Worm (Caenorhabditis elegans) whole organism, L2 larva: ENCODE results near the gene Y49E10.10.

Experiments
- C34F6.9 ChIP-seq: fragments of 150-350 bp; optimal IDR thresholded peaks from 2 replicates; lab custom pipeline; 2014; ENCODE audit warnings: missing biosample characterization, missing genetic modification characterization
- F13H6.1 ChIP-seq: sonication (generic microtip); optimal IDR thresholded peaks from 2 replicates; lab custom pipeline; 2016; ENCODE audit warnings: missing genetic modification characterization, missing compliant biosample characterization
- R02D3.7 ChIP-seq: fragments of 150-350 bp; optimal IDR thresholded peaks from 2 replicates; lab custom pipeline; 2014; ENCODE audit warnings: missing biosample characterization, missing genetic modification characterization
- Y55F3AM.14 ChIP-seq: fragments of 200-800 bp; sonication (Bioruptor generic); optimal IDR thresholded peaks from 2 replicates; lab custom pipeline; 2018; ENCODE audit warnings: mild to moderate bottlenecking, missing genetic modification characterization, missing compliant biosample characterization
- ZK546.5 ChIP-seq: sonication (generic microtip); optimal IDR thresholded peaks from 2 replicates; lab custom pipeline; 2017; ENCODE audit warnings: missing biosample characterization, missing genetic modification characterization
- alr-1 ChIP-seq: fragments of 150-350 bp; optimal IDR thresholded peaks from 2 replicates; lab custom pipeline; 2014; ENCODE audit warnings: missing biosample characterization, missing genetic modification characterization
- aly-2 ChIP-seq: fragments of 150-350 bp; optimal IDR thresholded peaks from 2 replicates; lab custom pipeline; 2014; ENCODE audit warnings: missing biosample characterization, missing genetic modification characterization
- ama-1 ChIP-seq: fragments of 150-350 bp; optimal IDR thresholded peaks from 2 replicates; lab custom pipeline; 2018; ENCODE audit warnings: inconsistent platforms
- blmp-1 ChIP-seq: sonication (generic microtip); optimal IDR thresholded peaks from 2 replicates; lab custom pipeline; 2017; ENCODE audit warnings: missing genetic modification characterization, mild to moderate bottlenecking, missing compliant biosample characterization, antibody characterized with exemption, moderate library complexity; ENCODE audit not compliant: insufficient read depth
- ceh-16 ChIP-seq: fragments of 150-350 bp; optimal IDR thresholded peaks from 2 replicates; lab custom pipeline; 2014; ENCODE audit warnings: missing biosample characterization, missing genetic modification characterization
- ceh-82 ChIP-seq: fragments of 150-350 bp; optimal IDR thresholded peaks from 2 replicates; lab custom pipeline; 2014; ENCODE audit warnings: missing biosample characterization, missing genetic modification characterization
- crh-2 ChIP-seq: sonication (generic microtip); optimal IDR thresholded peaks from 2 replicates; lab custom pipeline; 2017; ENCODE audit warnings: missing biosample characterization, missing genetic modification characterization
- dmd-4 ChIP-seq: sonication (generic microtip); optimal IDR thresholded peaks from 2 replicates; lab custom pipeline; 2017; ENCODE audit warnings: missing biosample characterization, missing genetic modification characterization
- egl-27 ChIP-seq: sonication (generic microtip); optimal IDR thresholded peaks from 3 replicates; lab custom pipeline; 2017; ENCODE audit warnings: missing biosample characterization, missing genetic modification reagents, missing genetic modification characterization
- elt-1 ChIP-seq: fragments of 150-350 bp; optimal IDR thresholded peaks from 2 replicates; lab custom pipeline; 2014; ENCODE audit warnings: missing biosample characterization, missing genetic modification characterization
- elt-3 ChIP-seq: sonication (generic microtip); optimal IDR thresholded peaks from 2 replicates; lab custom pipeline; 2017; ENCODE audit warnings: missing biosample characterization, missing genetic modification characterization
- fos-1 ChIP-seq: fragments of 150-350 bp; optimal IDR thresholded peaks from 2 replicates; lab custom pipeline; 2014; ENCODE audit warnings: missing biosample characterization, missing genetic modification characterization
- gmeb-1 ChIP-seq: fragments of 150-350 bp; optimal IDR thresholded peaks from 2 replicates; lab custom pipeline; 2014; ENCODE audit warnings: missing biosample characterization, missing genetic modification characterization
- lin-11 ChIP-seq: fragments of 150-350 bp; sonication (generic microtip); optimal IDR thresholded peaks from 2 replicates; lab custom pipeline; 2014; ENCODE audit warnings: missing biosample characterization, missing genetic modification characterization, inconsistent platforms, mixed read lengths
- lin-13 ChIP-seq: fragments of 150-350 bp; optimal IDR thresholded peaks from 2 replicates; lab custom pipeline; 2014; ENCODE audit warnings: missing biosample characterization, missing genetic modification reagents, missing genetic modification characterization
- lin-39 ChIP-seq: fragments of 150-350 bp; optimal IDR thresholded peaks from 2 replicates; lab custom pipeline; 2014; ENCODE audit warnings: missing biosample characterization, missing genetic modification reagents, missing genetic modification characterization
- lsy-2 ChIP-seq, 2 experiments: fragments of 150-350 bp in 1 of 2; sonication (generic microtip) in 1 of 2; optimal IDR thresholded peaks; 2 replicates each; lab custom pipeline; 2014 to 2017; ENCODE audit warnings: missing biosample characterization in 2 of 2, missing genetic modification characterization in 2 of 2
- mab-5 ChIP-seq: fragments of 150-350 bp; optimal IDR thresholded peaks from 2 replicates; lab custom pipeline; 2014; ENCODE audit warnings: missing biosample characterization, missing genetic modification characterization
- mbf-1 ChIP-seq: sonication (generic microtip); optimal IDR thresholded peaks from 2 replicates; lab custom pipeline; 2017; ENCODE audit warnings: missing biosample characterization, missing genetic modification characterization
- mdl-1 ChIP-seq, 2 experiments: fragments of 150-350 bp in 1 of 2; sonication (generic microtip) in 1 of 2; optimal IDR thresholded peaks; 2 replicates each; lab custom pipeline; 2017; ENCODE audit warnings: missing biosample characterization in 2 of 2, missing genetic modification characterization in 2 of 2
- nhr-10 ChIP-seq: sonication (generic microtip); optimal IDR thresholded peaks from 2 replicates; lab custom pipeline; 2017; ENCODE audit warnings: missing biosample characterization, missing genetic modification characterization
- nhr-11 ChIP-seq: fragments of 150-350 bp; optimal IDR thresholded peaks from 2 replicates; lab custom pipeline; 2014; ENCODE audit warnings: missing biosample characterization, missing genetic modification characterization
- nhr-12 ChIP-seq: fragments of 150-350 bp; optimal IDR thresholded peaks from 2 replicates; lab custom pipeline; 2014; ENCODE audit warnings: missing biosample characterization, missing genetic modification characterization
- nhr-129 ChIP-seq: fragments of 150-350 bp; optimal IDR thresholded peaks from 2 replicates; lab custom pipeline; 2014; ENCODE audit warnings: missing biosample characterization, missing genetic modification characterization
- nhr-21 ChIP-seq: fragments of 150-350 bp; optimal IDR thresholded peaks from 2 replicates; lab custom pipeline; 2014; ENCODE audit warnings: missing biosample characterization, missing genetic modification characterization
- nhr-23 ChIP-seq: fragments of 150-350 bp; optimal IDR thresholded peaks from 2 replicates; lab custom pipeline; 2014; ENCODE audit warnings: missing biosample characterization, missing genetic modification reagents, missing genetic modification characterization
- nhr-237 ChIP-seq: fragments of 150-350 bp; optimal IDR thresholded peaks from 2 replicates; lab custom pipeline; 2014; ENCODE audit warnings: missing biosample characterization, missing genetic modification characterization
- nhr-25 ChIP-seq: fragments of 150-350 bp; sonication (generic microtip); optimal IDR thresholded peaks from 3 replicates; lab custom pipeline; 2014; ENCODE audit warnings: missing biosample characterization, missing genetic modification characterization
- nhr-6 ChIP-seq: fragments of 150-350 bp; optimal IDR thresholded peaks from 2 replicates; lab custom pipeline; 2014; ENCODE audit warnings: missing biosample characterization, missing genetic modification characterization
- nhr-77 ChIP-seq: fragments of 150-350 bp; optimal IDR thresholded peaks from 2 replicates; lab custom pipeline; 2014; ENCODE audit warnings: missing biosample characterization, missing genetic modification characterization
- peb-1 ChIP-seq: fragments of 150-350 bp; optimal IDR thresholded peaks from 2 replicates; lab custom pipeline; 2014; ENCODE audit warnings: missing biosample characterization, missing genetic modification characterization
- sem-4 ChIP-seq: fragments of 150-350 bp; optimal IDR thresholded peaks from 2 replicates; lab custom pipeline; 2014; ENCODE audit warnings: missing biosample characterization, missing genetic modification reagents, missing genetic modification characterization
- skn-1 ChIP-seq: sonication (generic microtip); optimal IDR thresholded peaks from 2 replicates; lab custom pipeline; 2017; ENCODE audit warnings: missing biosample characterization, missing genetic modification characterization
- sma-3 ChIP-seq: sonication (generic microtip); optimal IDR thresholded peaks from 2 replicates; lab custom pipeline; 2016; ENCODE audit warnings: missing genetic modification reagents, missing genetic modification characterization, missing compliant biosample characterization
- sma-9 ChIP-seq, 2 experiments: fragments of 150-350 bp in 1 of 2; sonication (generic microtip) in 1 of 2; optimal IDR thresholded peaks; 2 replicates each; lab custom pipeline; 2014 to 2016; ENCODE audit warnings: missing genetic modification characterization in 2 of 2, mild to moderate bottlenecking in 1 of 2, missing biosample characterization in 1 of 2, missing compliant biosample characterization in 1 of 2, missing genetic modification reagents in 1 of 2, moderate library complexity in 1 of 2
- snpc-4 ChIP-seq: fragments of 150-350 bp; optimal IDR thresholded peaks from 2 replicates; lab custom pipeline; 2014; ENCODE audit warnings: missing biosample characterization, missing genetic modification characterization
- unc-39 ChIP-seq: fragments of 150-350 bp; optimal IDR thresholded peaks from 2 replicates; lab custom pipeline; 2014; ENCODE audit warnings: missing biosample characterization, missing genetic modification characterization
- unc-55 ChIP-seq: fragments of 150-350 bp; sonication (generic microtip); optimal IDR thresholded peaks from 3 replicates; lab custom pipeline; 2014; ENCODE audit warnings: missing biosample characterization, missing genetic modification reagents, missing genetic modification characterization
- unc-62 ChIP-seq: fragments of 150-350 bp; optimal IDR thresholded peaks from 2 replicates; lab custom pipeline; 2014; ENCODE audit warnings: missing biosample characterization, missing genetic modification reagents, missing genetic modification characterization
- zag-1 ChIP-seq: fragments of 150-350 bp; optimal IDR thresholded peaks from 2 replicates; lab custom pipeline; 2014; ENCODE audit warnings: missing biosample characterization, missing genetic modification characterization
- ztf-1 ChIP-seq: fragments of 200-800 bp; sonication (Bioruptor generic); conservative IDR thresholded peaks from 2 replicates; pipeline ENCODE4 v1.3.6; 2022; ENCODE audit warnings: missing genetic modification characterization, missing compliant biosample characterization
- ztf-11 ChIP-seq: sonication (generic microtip); optimal IDR thresholded peaks from 2 replicates; lab custom pipeline; 2017; ENCODE audit warnings: missing biosample characterization, missing genetic modification characterization
- ztf-4 ChIP-seq: fragments of 150-350 bp; optimal IDR thresholded peaks from 2 replicates; lab custom pipeline; 2014; ENCODE audit warnings: missing biosample characterization, missing genetic modification characterization

Y49E10.10 gene

ce11 chrIII:12395085-12395484, at the start of gene Y49E10.10:
Gene Y49E10.10 (plus strand): TSS chrIII:12395465.
- no peak for TF ChIP-seq mdl-1 (tag; optimal IDR thresholded peaks at IDR 0.05; lab: Kevin White, UChicago)
- TF ChIP-seq Y55F3AM.14 (GFP tag; lab: Kevin White, UChicago): no peak
- TF ChIP-seq lin-13: no peak
- no peak for TF ChIP-seq ZK546.5 (tag; lab: Kevin White, UChicago)
- TF ChIP-seq lin-39 (tag; lab: Kevin White, UChicago): no peak

DNA sequence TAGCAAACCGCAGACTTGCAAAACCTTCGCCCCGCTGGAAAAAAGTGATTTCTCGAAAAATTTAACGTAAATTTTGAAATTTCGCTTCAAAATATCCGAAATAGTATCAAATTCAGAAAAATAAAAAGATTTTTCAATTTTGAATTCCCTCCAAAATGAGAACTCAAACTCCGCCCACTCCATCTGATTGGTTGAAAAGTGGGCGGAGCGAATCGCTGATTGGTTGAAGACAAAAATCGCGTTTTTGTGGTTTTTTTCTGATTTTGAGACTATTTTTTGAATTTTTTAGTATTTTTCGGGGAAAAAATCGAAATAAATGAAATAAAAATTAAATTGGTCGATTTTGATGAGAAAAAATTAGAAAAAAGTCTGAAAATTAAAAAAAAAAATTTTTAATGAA, 46.2 kb upstream of the Y49E10.10 start:
- TF ChIP-seq alr-1 (tag; lab: Kevin White, UChicago) (no peak), unc-62 (no peak), C34F6.9 (no peak)
- TF ChIP-seq, all 48 proteins: peak for 0

- TF ChIP-seq crh-2 (tag; lab: Kevin White, UChicago): peak; percentile 78
- no peak for TF ChIP-seq nhr-11 (tag; lab: Kevin White, UChicago)
- TF ChIP-seq blmp-1 (tag; lab: Kevin White, UChicago): peak; percentile 11
- TF ChIP-seq lin-13: peak; percentile 89
- TF ChIP-seq ztf-1: no peak
- peak; percentile 30 for TF ChIP-seq skn-1 (tag; lab: Kevin White, UChicago)
- peak; percentile 65 for TF ChIP-seq snpc-4 (tag; lab: Kevin White, UChicago)
- TF ChIP-seq C34F6.9: peak; percentile 93
- TF ChIP-seq alr-1 (tag; lab: Kevin White, UChicago): no peak
- TF ChIP-seq elt-3 (tag; lab: Kevin White, UChicago): no peak
- no peak for TF ChIP-seq nhr-77 (tag; lab: Kevin White, UChicago)
- TF ChIP-seq R02D3.7: no peak
- TF ChIP-seq unc-62: no peak
- TF ChIP-seq unc-39 (tag; lab: Kevin White, UChicago): no peak
- TF ChIP-seq dmd-4: no peak
- TF ChIP-seq ceh-82 (tag; lab: Kevin White, UChicago): no peak
- TF ChIP-seq zag-1: no peak
- TF ChIP-seq mbf-1 (tag; lab: Kevin White, UChicago): no peak
- TF ChIP-seq egl-27 (tag; lab: Kevin White, UChicago): peak; percentile 35
- peak; percentile 87 for TF ChIP-seq sma-9 (GFP tag; optimal IDR thresholded peaks at IDR 0.05; lab: Kevin White, UChicago)
- no peak for TF ChIP-seq sma-9 (tag; optimal IDR thresholded peaks at IDR 0.05; lab: Kevin White, UChicago)
- no peak for TF ChIP-seq nhr-237 (tag; lab: Kevin White, UChicago)
- TF ChIP-seq nhr-10 (tag; lab: Kevin White, UChicago): no peak
- TF ChIP-seq nhr-25 (tag; lab: Kevin White, UChicago): peak; percentile 85
- TF ChIP-seq ztf-11: no peak
- TF ChIP-seq nhr-129 (tag; lab: Kevin White, UChicago): peak; percentile 32
- TF ChIP-seq unc-55 (GFP tag; lab: Kevin White, UChicago): peak; percentile 93
- peak; percentile 57 for TF ChIP-seq nhr-6 (tag; lab: Kevin White, UChicago)
- peak in 1 of 2 experiments; percentile 5 for TF ChIP-seq mdl-1 (tag; optimal IDR thresholded peaks at IDR 0.05; lab: Kevin White, UChicago)
- no peak for TF ChIP-seq elt-1 (tag; lab: Kevin White, UChicago)
- no peak for TF ChIP-seq ama-1 (lab: Kevin White, UChicago)
- peak; percentile 94 for TF ChIP-seq sem-4 (tag; lab: Kevin White, UChicago)
- TF ChIP-seq lin-11 (tag; lab: Kevin White, UChicago): peak; percentile 71
- TF ChIP-seq peb-1 (tag; lab: Kevin White, UChicago): no peak
- peak; percentile 75 to 91 for TF ChIP-seq lsy-2 (tag; optimal IDR thresholded peaks at IDR 0.05; lab: Kevin White, UChicago)
- TF ChIP-seq ZK546.5 (tag; lab: Kevin White, UChicago): peak; percentile 28
- no peak for TF ChIP-seq lin-39 (tag; lab: Kevin White, UChicago)
- peak; percentile 86 for TF ChIP-seq gmeb-1
- TF ChIP-seq Y55F3AM.14 (GFP tag; lab: Kevin White, UChicago): no peak
- TF ChIP-seq ztf-4 (tag; lab: Kevin White, UChicago): peak; percentile 26
- TF ChIP-seq ceh-16 (tag; lab: Kevin White, UChicago): no peak
- TF ChIP-seq fos-1 (tag; lab: Kevin White, UChicago): peak; percentile 69
- peak; percentile 90 for TF ChIP-seq sma-3
- TF ChIP-seq nhr-12 (tag; lab: Kevin White, UChicago): no peak
- no peak for TF ChIP-seq nhr-23 (tag; lab: Kevin White, UChicago)
- TF ChIP-seq F13H6.1: peak; percentile 86
- peak; percentile 49 for TF ChIP-seq mab-5 (tag; lab: Kevin White, UChicago)
- TF ChIP-seq nhr-21 (tag; lab: Kevin White, UChicago): peak; percentile 61
- TF ChIP-seq aly-2 (tag; lab: Kevin White, UChicago): no peak
Observed at ce11 chrIII:12351301-12351700, 44.0 kb upstream of the Y49E10.10 start, which contains the start of the genes pph-4.1 and Y75B8A.31. Gene pph-4.1 (minus strand): TSS chrIII:12351336. Gene Y75B8A.31 (plus strand): TSS chrIII:12351642.
